Worm (Caenorhabditis elegans) whole organism, L2 larva: ENCODE results near the gene exc-9.

Experiments used
- C34F6.9 ChIP-seq: fragments of 150-350 bp; optimal IDR thresholded peaks from 2 replicates; lab custom pipeline; 2014; ENCODE audit warnings: missing biosample characterization, missing genetic modification characterization
- R02D3.7 ChIP-seq: fragments of 150-350 bp; optimal IDR thresholded peaks from 2 replicates; lab custom pipeline; 2014; ENCODE audit warnings: missing biosample characterization, missing genetic modification characterization
- Y55F3AM.14 ChIP-seq: fragments of 200-800 bp; sonication (Bioruptor generic); optimal IDR thresholded peaks from 2 replicates; lab custom pipeline; 2018; ENCODE audit warnings: mild to moderate bottlenecking, missing genetic modification characterization, missing compliant biosample characterization
- ZK546.5 ChIP-seq: sonication (generic microtip); optimal IDR thresholded peaks from 2 replicates; lab custom pipeline; 2017; ENCODE audit warnings: missing biosample characterization, missing genetic modification characterization
- alr-1 ChIP-seq: fragments of 150-350 bp; optimal IDR thresholded peaks from 2 replicates; lab custom pipeline; 2014; ENCODE audit warnings: missing biosample characterization, missing genetic modification characterization
- aly-2 ChIP-seq: fragments of 150-350 bp; optimal IDR thresholded peaks from 2 replicates; lab custom pipeline; 2014; ENCODE audit warnings: missing biosample characterization, missing genetic modification characterization
- ama-1 ChIP-seq: fragments of 150-350 bp; optimal IDR thresholded peaks from 2 replicates; lab custom pipeline; 2018; ENCODE audit warnings: inconsistent platforms
- blmp-1 ChIP-seq: sonication (generic microtip); optimal IDR thresholded peaks from 2 replicates; lab custom pipeline; 2017; ENCODE audit warnings: missing genetic modification characterization, mild to moderate bottlenecking, missing compliant biosample characterization, antibody characterized with exemption, moderate library complexity; ENCODE audit not compliant: insufficient read depth
- ceh-16 ChIP-seq: fragments of 150-350 bp; optimal IDR thresholded peaks from 2 replicates; lab custom pipeline; 2014; ENCODE audit warnings: missing biosample characterization, missing genetic modification characterization
- ceh-82 ChIP-seq: fragments of 150-350 bp; optimal IDR thresholded peaks from 2 replicates; lab custom pipeline; 2014; ENCODE audit warnings: missing biosample characterization, missing genetic modification characterization
- egl-27 ChIP-seq: sonication (generic microtip); optimal IDR thresholded peaks from 3 replicates; lab custom pipeline; 2017; ENCODE audit warnings: missing biosample characterization, missing genetic modification reagents, missing genetic modification characterization
- elt-1 ChIP-seq: fragments of 150-350 bp; optimal IDR thresholded peaks from 2 replicates; lab custom pipeline; 2014; ENCODE audit warnings: missing biosample characterization, missing genetic modification characterization
- elt-3 ChIP-seq: sonication (generic microtip); optimal IDR thresholded peaks from 2 replicates; lab custom pipeline; 2017; ENCODE audit warnings: missing biosample characterization, missing genetic modification characterization
- fos-1 ChIP-seq: fragments of 150-350 bp; optimal IDR thresholded peaks from 2 replicates; lab custom pipeline; 2014; ENCODE audit warnings: missing biosample characterization, missing genetic modification characterization
- gmeb-1 ChIP-seq: fragments of 150-350 bp; optimal IDR thresholded peaks from 2 replicates; lab custom pipeline; 2014; ENCODE audit warnings: missing biosample characterization, missing genetic modification characterization
- lin-11 ChIP-seq: fragments of 150-350 bp; sonication (generic microtip); optimal IDR thresholded peaks from 2 replicates; lab custom pipeline; 2014; ENCODE audit warnings: missing biosample characterization, missing genetic modification characterization, inconsistent platforms, mixed read lengths
- mab-5 ChIP-seq: fragments of 150-350 bp; optimal IDR thresholded peaks from 2 replicates; lab custom pipeline; 2014; ENCODE audit warnings: missing biosample characterization, missing genetic modification characterization
- mdl-1 ChIP-seq, 2 experiments: fragments of 150-350 bp in 1 of 2; sonication (generic microtip) in 1 of 2; optimal IDR thresholded peaks; 2 replicates each; lab custom pipeline; 2017; ENCODE audit warnings: missing biosample characterization in 2 of 2, missing genetic modification characterization in 2 of 2
- nhr-129 ChIP-seq: fragments of 150-350 bp; optimal IDR thresholded peaks from 2 replicates; lab custom pipeline; 2014; ENCODE audit warnings: missing biosample characterization, missing genetic modification characterization
- nhr-21 ChIP-seq: fragments of 150-350 bp; optimal IDR thresholded peaks from 2 replicates; lab custom pipeline; 2014; ENCODE audit warnings: missing biosample characterization, missing genetic modification characterization
- nhr-23 ChIP-seq: fragments of 150-350 bp; optimal IDR thresholded peaks from 2 replicates; lab custom pipeline; 2014; ENCODE audit warnings: missing biosample characterization, missing genetic modification reagents, missing genetic modification characterization
- nhr-237 ChIP-seq: fragments of 150-350 bp; optimal IDR thresholded peaks from 2 replicates; lab custom pipeline; 2014; ENCODE audit warnings: missing biosample characterization, missing genetic modification characterization
- nhr-25 ChIP-seq: fragments of 150-350 bp; sonication (generic microtip); optimal IDR thresholded peaks from 3 replicates; lab custom pipeline; 2014; ENCODE audit warnings: missing biosample characterization, missing genetic modification characterization
- nhr-6 ChIP-seq: fragments of 150-350 bp; optimal IDR thresholded peaks from 2 replicates; lab custom pipeline; 2014; ENCODE audit warnings: missing biosample characterization, missing genetic modification characterization
- peb-1 ChIP-seq: fragments of 150-350 bp; optimal IDR thresholded peaks from 2 replicates; lab custom pipeline; 2014; ENCODE audit warnings: missing biosample characterization, missing genetic modification characterization
- sem-4 ChIP-seq: fragments of 150-350 bp; optimal IDR thresholded peaks from 2 replicates; lab custom pipeline; 2014; ENCODE audit warnings: missing biosample characterization, missing genetic modification reagents, missing genetic modification characterization
- skn-1 ChIP-seq: sonication (generic microtip); optimal IDR thresholded peaks from 2 replicates; lab custom pipeline; 2017; ENCODE audit warnings: missing biosample characterization, missing genetic modification characterization
- sma-3 ChIP-seq: sonication (generic microtip); optimal IDR thresholded peaks from 2 replicates; lab custom pipeline; 2016; ENCODE audit warnings: missing genetic modification reagents, missing genetic modification characterization, missing compliant biosample characterization
- sma-9 ChIP-seq, 2 experiments: fragments of 150-350 bp in 1 of 2; sonication (generic microtip) in 1 of 2; optimal IDR thresholded peaks; 2 replicates each; lab custom pipeline; 2014 to 2016; ENCODE audit warnings: missing genetic modification characterization in 2 of 2, mild to moderate bottlenecking in 1 of 2, missing biosample characterization in 1 of 2, missing compliant biosample characterization in 1 of 2, missing genetic modification reagents in 1 of 2, moderate library complexity in 1 of 2
- unc-39 ChIP-seq: fragments of 150-350 bp; optimal IDR thresholded peaks from 2 replicates; lab custom pipeline; 2014; ENCODE audit warnings: missing biosample characterization, missing genetic modification characterization
- unc-55 ChIP-seq: fragments of 150-350 bp; sonication (generic microtip); optimal IDR thresholded peaks from 3 replicates; lab custom pipeline; 2014; ENCODE audit warnings: missing biosample characterization, missing genetic modification reagents, missing genetic modification characterization
- unc-62 ChIP-seq: fragments of 150-350 bp; optimal IDR thresholded peaks from 2 replicates; lab custom pipeline; 2014; ENCODE audit warnings: missing biosample characterization, missing genetic modification reagents, missing genetic modification characterization
- ztf-1 ChIP-seq: fragments of 200-800 bp; sonication (Bioruptor generic); conservative IDR thresholded peaks from 2 replicates; pipeline ENCODE4 v1.3.6; 2022; ENCODE audit warnings: missing genetic modification characterization, missing compliant biosample characterization

exc-9 gene

ce11 chrIV:7943272-7943671 lies 2.5 kb upstream of the exc-9 start:
- TF ChIP-seq ztf-1 (GFP tag; lab: Robert Waterston, UW) (no peak), nhr-129 (peak; percentile 29), nhr-25 (tag; lab: Kevin White, UChicago) (peak; percentile 54), blmp-1 (tag; lab: Kevin White, UChicago) (peak; percentile 27)

- no peak for TF ChIP-seq egl-27 (tag; lab: Kevin White, UChicago)
- no peak for TF ChIP-seq R02D3.7 (tag; lab: Kevin White, UChicago)
- TF ChIP-seq C34F6.9 (tag; lab: Kevin White, UChicago) = no peak
These were observed 2.0 kb downstream of the exc-9 start, which contains the start of gene F20D12.7 for ce11 chrIV:7938834-7939233. Gene F20D12.7 (minus strand): TSS chrIV:7938934.

ce11 chrIV:7933733-7934132 lies 7.1 kb downstream of the exc-9 start, which contains the start of gene bbs-2:
Gene bbs-2 (plus strand): TSS chrIV:7934033.
- TF ChIP-seq ceh-82 = no peak
- TF ChIP-seq elt-1 (tag; lab: Kevin White, UChicago) = no peak
- no peak for TF ChIP-seq lin-11 (tag; lab: Kevin White, UChicago)
- TF ChIP-seq aly-2 = no peak
- no peak for TF ChIP-seq mdl-1 (tag; optimal IDR thresholded peaks at IDR 0.05; lab: Kevin White, UChicago)
- TF ChIP-seq sma-3 (GFP tag; lab: Kevin White, UChicago) = no peak
- no peak for TF ChIP-seq gmeb-1
- no peak for TF ChIP-seq egl-27 (tag; lab: Kevin White, UChicago)

- TF ChIP-seq ama-1 (lab: Kevin White, UChicago) (no peak), ceh-16 (tag; lab: Kevin White, UChicago) (no peak), nhr-23 (no peak), unc-55 (GFP tag; lab: Kevin White, UChicago) (no peak), unc-62 (no peak), lin-11 (tag; lab: Kevin White, UChicago) (no peak), mdl-1 (tag; optimal IDR thresholded peaks at IDR 0.05; lab: Kevin White, UChicago) (no peak), nhr-25 (tag; lab: Kevin White, UChicago) (no peak), nhr-237 (no peak), skn-1 (no peak), blmp-1 (tag; lab: Kevin White, UChicago) (no peak), nhr-21 (tag; lab: Kevin White, UChicago) (no peak)
These were observed 8.9 kb downstream of the exc-9 start for ce11 chrIV:7931873-7932272.

- TF ChIP-seq nhr-237 (no peak), blmp-1 (tag; lab: Kevin White, UChicago) (no peak), ztf-1 (GFP tag; lab: Robert Waterston, UW) (no peak), sem-4 (tag; lab: Kevin White, UChicago) (no peak), mdl-1 (tag; optimal IDR thresholded peaks at IDR 0.05; lab: Kevin White, UChicago) (no peak), gmeb-1 (no peak), aly-2 (no peak), skn-1 (no peak), ama-1 (lab: Kevin White, UChicago) (no peak), sma-3 (GFP tag; lab: Kevin White, UChicago) (no peak), R02D3.7 (tag; lab: Kevin White, UChicago) (no peak), nhr-21 (tag; lab: Kevin White, UChicago) (no peak), nhr-23 (no peak), egl-27 (tag; lab: Kevin White, UChicago) (no peak), fos-1 (tag; lab: Kevin White, UChicago) (no peak), peb-1 (no peak)
These were observed 13.0 kb downstream of the exc-9 start, which contains the start of gene gcy-8 for ce11 chrIV:7927852-7928251. Gene gcy-8 (plus strand): TSS chrIV:7928152.

- TF ChIP-seq nhr-6 (tag; lab: Kevin White, UChicago) (no peak), Y55F3AM.14 (no peak), elt-1 (tag; lab: Kevin White, UChicago) (no peak), lin-11 (tag; lab: Kevin White, UChicago) (no peak), blmp-1 (tag; lab: Kevin White, UChicago) (no peak), alr-1 (no peak), unc-39 (tag; lab: Kevin White, UChicago) (no peak), elt-3 (tag; lab: Kevin White, UChicago) (no peak), ZK546.5 (no peak), nhr-23 (no peak), sma-9 (GFP tag; optimal IDR thresholded peaks at IDR 0.05; lab: Kevin White, UChicago) (no peak), sma-9 (tag; optimal IDR thresholded peaks at IDR 0.05; lab: Kevin White, UChicago) (no peak), nhr-21 (tag; lab: Kevin White, UChicago) (no peak), unc-55 (GFP tag; lab: Kevin White, UChicago) (no peak), skn-1 (no peak), fos-1 (tag; lab: Kevin White, UChicago) (no peak), ceh-82 (no peak), nhr-129 (no peak), mab-5 (tag; lab: Kevin White, UChicago) (no peak), sma-3 (GFP tag; lab: Kevin White, UChicago) (no peak)
These were observed 13.6 kb downstream of the exc-9 start, which contains the start of gene C49H3.12 for ce11 chrIV:7927218-7927617. Gene C49H3.12 (minus strand): TSS chrIV:7927318.
